Worm (Caenorhabditis elegans) whole organism, young adult: Measurements from ENCODE around the gene idpa-3.

Experiments used
- D2030.7 ChIP-seq: fragments of 200-800 bp; sonication (Bioruptor generic); IDR thresholded peaks from 2 replicates; pipeline ENCODE4 v1.3.6; 2022; ENCODE audit warnings: missing genetic modification reagents, missing genetic modification characterization, missing compliant biosample characterization
- F23B12.7 ChIP-seq: sonication (generic microtip); optimal IDR thresholded peaks from 2 replicates; lab custom pipeline; 2017; ENCODE audit warnings: missing genetic modification characterization, mild to moderate bottlenecking, missing compliant biosample characterization, antibody characterized with exemption, moderate library complexity; ENCODE audit not compliant: insufficient read depth
- F33H1.4 ChIP-seq: fragments of 200-800 bp; sonication (Bioruptor generic); IDR thresholded peaks from 2 replicates; pipeline ENCODE4 v1.3.6; 2022; ENCODE audit warnings: missing genetic modification reagents, missing genetic modification characterization, missing compliant biosample characterization
- F37B4.10 ChIP-seq: fragments of 200-800 bp; sonication (Bioruptor generic); IDR thresholded peaks from 2 replicates; pipeline ENCODE4 v1.3.6; 2022; ENCODE audit warnings: missing genetic modification characterization, missing compliant biosample characterization
- F39B2.1 ChIP-seq: fragments of 200-800 bp; sonication (Bioruptor generic); IDR thresholded peaks from 2 replicates; pipeline ENCODE4 v1.3.6; 2022; ENCODE audit warnings: missing genetic modification reagents, missing genetic modification characterization, missing compliant biosample characterization
- F55B11.4 ChIP-seq: sonication (generic microtip); optimal IDR thresholded peaks from 2 replicates; lab custom pipeline; 2016; ENCODE audit warnings: missing compliant biosample characterization, missing genetic modification characterization, borderline replicate concordance; ENCODE audit not compliant: insufficient read depth
- K12H6.12 ChIP-seq: fragments of 200-800 bp; sonication (Bioruptor generic); optimal IDR thresholded peaks from 2 replicates; lab custom pipeline; 2018; ENCODE audit warnings: mild to moderate bottlenecking, missing genetic modification characterization, missing compliant biosample characterization
- Y53F4B.3 ChIP-seq: fragments of 200-800 bp; sonication (Bioruptor generic); IDR thresholded peaks from 2 replicates; pipeline ENCODE4 v1.3.6; 2022; ENCODE audit warnings: missing genetic modification reagents, missing genetic modification characterization, missing compliant biosample characterization
- Y56A3A.18 ChIP-seq: fragments of 200-800 bp; sonication (Bioruptor generic); IDR thresholded peaks from 2 replicates; pipeline ENCODE4 v1.3.6; 2022; ENCODE audit warnings: missing genetic modification reagents, missing genetic modification characterization, missing compliant biosample characterization
- akir-1 ChIP-seq: fragments of 200-800 bp; sonication (Bioruptor generic); optimal IDR thresholded peaks from 2 replicates; lab custom pipeline; 2018; ENCODE audit warnings: mild to moderate bottlenecking, missing genetic modification characterization, moderate library complexity, missing compliant biosample characterization
- aptf-3 ChIP-seq: fragments of 200-800 bp; sonication (Bioruptor generic); IDR thresholded peaks from 2 replicates; pipeline ENCODE4 v1.3.6; 2022; ENCODE audit warnings: missing genetic modification characterization, missing compliant biosample characterization
- atf-7 ChIP-seq: sonication (generic microtip); optimal IDR thresholded peaks from 2 replicates; lab custom pipeline; 2017; ENCODE audit warnings: mild to moderate bottlenecking, missing genetic modification characterization, missing compliant biosample characterization
- athp-1 ChIP-seq: sonication (generic microtip); optimal IDR thresholded peaks from 2 replicates; lab custom pipeline; 2017; ENCODE audit warnings: mild to moderate bottlenecking, missing genetic modification characterization, missing compliant biosample characterization
- attf-6 ChIP-seq: fragments of 200-800 bp; sonication (Bioruptor generic); IDR thresholded peaks from 2 replicates; pipeline ENCODE4 v1.3.6; 2022; ENCODE audit warnings: missing genetic modification reagents, missing genetic modification characterization, missing compliant biosample characterization
- bed-1 ChIP-seq: fragments of 200-800 bp; sonication (Bioruptor generic); IDR thresholded peaks from 2 replicates; pipeline ENCODE4 v1.3.6; 2022; ENCODE audit warnings: missing genetic modification reagents, missing genetic modification characterization, missing compliant biosample characterization
- bed-2 ChIP-seq: fragments of 200-800 bp; sonication (Bioruptor generic); IDR thresholded peaks from 2 replicates; pipeline ENCODE4 v1.3.6; 2022; ENCODE audit warnings: missing genetic modification reagents, missing genetic modification characterization, missing compliant biosample characterization
- cebp-1 ChIP-seq, 2 experiments: fragments of 200-800 bp in 1 of 2; sonication (Bioruptor generic) in 1 of 2; sonication (generic microtip) in 1 of 2; IDR thresholded peaks in 1 of 2; optimal IDR thresholded peaks in 1 of 2; 2 replicates each; pipeline versions ENCODE4 v1.3.6 to Lab custom; 2017 to 2022; ENCODE audit warnings: missing compliant biosample characterization in 2 of 2, missing genetic modification characterization in 2 of 2, mild to moderate bottlenecking in 1 of 2, missing genetic modification reagents in 1 of 2, moderate library complexity in 1 of 2
- cebp-2 ChIP-seq: fragments of 200-800 bp; sonication (Bioruptor generic); IDR thresholded peaks from 2 replicates; pipeline ENCODE4 v1.3.6; 2022; ENCODE audit warnings: missing genetic modification characterization, missing compliant biosample characterization
- ceh-58 ChIP-seq: fragments of 200-800 bp; sonication (Bioruptor generic); IDR thresholded peaks from 2 replicates; pipeline ENCODE4 v1.3.6; 2022; ENCODE audit warnings: missing genetic modification characterization, missing compliant biosample characterization
- ceh-91 ChIP-seq: fragments of 200-800 bp; sonication (Bioruptor generic); IDR thresholded peaks from 2 replicates; pipeline ENCODE4 v1.3.6; 2022; ENCODE audit warnings: missing genetic modification reagents, missing genetic modification characterization, missing compliant biosample characterization
- chd-7 ChIP-seq: sonication (generic microtip); optimal IDR thresholded peaks from 2 replicates; lab custom pipeline; 2016; ENCODE audit warnings: mild to moderate bottlenecking, missing genetic modification characterization, moderate library complexity, missing compliant biosample characterization
- dox-1 ChIP-seq: fragments of 200-800 bp; sonication (Bioruptor generic); IDR thresholded peaks from 2 replicates; pipeline ENCODE4 v1.3.6; 2022; ENCODE audit warnings: missing genetic modification reagents, missing genetic modification characterization, missing compliant biosample characterization
- egl-44 ChIP-seq: fragments of 200-800 bp; sonication (Bioruptor generic); IDR thresholded peaks from 2 replicates; pipeline ENCODE4 v1.3.6; 2022; ENCODE audit warnings: missing genetic modification reagents, missing genetic modification characterization, missing compliant biosample characterization
- gei-17 ChIP-seq: fragments of 200-800 bp; sonication (Bioruptor generic); optimal IDR thresholded peaks from 2 replicates; lab custom pipeline; 2018; ENCODE audit warnings: mild to moderate bottlenecking, missing genetic modification characterization, missing compliant biosample characterization
- hmg-1.2 ChIP-seq: fragments of 200-800 bp; sonication (Bioruptor generic); IDR thresholded peaks from 2 replicates; pipeline ENCODE4 v1.3.6; 2022; ENCODE audit warnings: missing genetic modification reagents, missing genetic modification characterization, missing compliant biosample characterization
- hmg-20 ChIP-seq: fragments of 200-800 bp; sonication (Bioruptor generic); IDR thresholded peaks from 2 replicates; pipeline ENCODE4 v1.3.6; 2022; ENCODE audit warnings: missing genetic modification reagents, missing genetic modification characterization, missing compliant biosample characterization
- hrde-1 ChIP-seq: sonication (generic microtip); optimal IDR thresholded peaks from 2 replicates; lab custom pipeline; 2016; ENCODE audit warnings: missing genetic modification characterization, mild to moderate bottlenecking, missing compliant biosample characterization, moderate library complexity, missing genotype, missing genetic modification reagents, borderline replicate concordance
- hsf-1 ChIP-seq: fragments of 200-800 bp; sonication (Bioruptor generic); IDR thresholded peaks from 2 replicates; pipeline ENCODE4 v1.3.6; 2022; ENCODE audit warnings: missing genetic modification reagents, missing genetic modification characterization, missing compliant biosample characterization
- lin-40 ChIP-seq: sonication (generic microtip); optimal IDR thresholded peaks from 2 replicates; lab custom pipeline; 2016; ENCODE audit warnings: missing genetic modification characterization, mild to moderate bottlenecking, missing compliant biosample characterization, missing genotype, missing genetic modification reagents
- lir-1 ChIP-seq: fragments of 200-800 bp; sonication (Bioruptor generic); conservative IDR thresholded peaks from 2 replicates; pipeline ENCODE4 v1.3.6; 2022; ENCODE audit warnings: missing genetic modification reagents, missing genetic modification characterization, missing compliant biosample characterization
- lsl-1 ChIP-seq: fragments of 200-800 bp; sonication (Bioruptor generic); optimal IDR thresholded peaks from 2 replicates; lab custom pipeline; 2018; ENCODE audit warnings: mild to moderate bottlenecking, missing genetic modification characterization, moderate library complexity, missing compliant biosample characterization
- madf-3 ChIP-seq: fragments of 200-800 bp; sonication (Bioruptor generic); IDR thresholded peaks from 2 replicates; pipeline ENCODE4 v1.3.6; 2022; ENCODE audit warnings: missing genetic modification reagents, missing genetic modification characterization, missing compliant biosample characterization
- mes-4 ChIP-seq: sonication (generic microtip); optimal IDR thresholded peaks from 2 replicates; lab custom pipeline; 2016; ENCODE audit warnings: missing genotype, missing genetic modification characterization, missing compliant biosample characterization
- nfya-2 ChIP-seq: fragments of 200-800 bp; sonication (Bioruptor generic); IDR thresholded peaks from 2 replicates; pipeline ENCODE4 v1.3.6; 2022; ENCODE audit warnings: missing genetic modification reagents, missing genetic modification characterization, missing compliant biosample characterization
- sea-2 ChIP-seq: fragments of 200-800 bp; sonication (Bioruptor generic); IDR thresholded peaks from 2 replicates; pipeline ENCODE4 v1.3.6; 2022; ENCODE audit warnings: missing genetic modification characterization, missing compliant biosample characterization
- snpc-3.4 ChIP-seq: sonication (generic microtip); optimal IDR thresholded peaks from 2 replicates; lab custom pipeline; 2017; ENCODE audit warnings: missing genetic modification characterization, mild to moderate bottlenecking, missing compliant biosample characterization, antibody characterized with exemption, moderate library complexity, missing genotype, missing genetic modification reagents
- snpc-4 ChIP-seq, 5 experiments: fragments of 150-350 bp in 1 of 5; sonication (generic microtip) in 4 of 5; optimal IDR thresholded peaks; 2 replicates each; lab custom pipeline; 2014 to 2018; ENCODE audit warnings: missing genetic modification characterization in 5 of 5, missing biosample characterization in 3 of 5, antibody characterized with exemption in 2 of 5, mild to moderate bottlenecking in 2 of 5, missing compliant biosample characterization in 2 of 5, missing genotype in 2 of 5, moderate library complexity in 2 of 5, missing genetic modification reagents in 1 of 5
- tbx-9 ChIP-seq: sonication (generic microtip); optimal IDR thresholded peaks from 2 replicates; lab custom pipeline; 2016; ENCODE audit warnings: borderline replicate concordance, missing genetic modification characterization, inconsistent platforms, missing compliant biosample characterization
- tlf-1 ChIP-seq: fragments of 200-800 bp; sonication (Bioruptor generic); optimal IDR thresholded peaks from 2 replicates; lab custom pipeline; 2018; ENCODE audit warnings: mild to moderate bottlenecking, missing genetic modification characterization, missing compliant biosample characterization
- xnd-1 ChIP-seq: sonication (generic microtip); optimal IDR thresholded peaks from 2 replicates; lab custom pipeline; 2016; ENCODE audit warnings: missing genotype, missing genetic modification reagents, missing genetic modification characterization, missing compliant biosample characterization
- zfh-2 ChIP-seq: fragments of 200-800 bp; sonication (Bioruptor generic); conservative IDR thresholded peaks from 2 replicates; pipeline ENCODE4 v1.3.6; 2022; ENCODE audit warnings: missing genetic modification reagents, missing genetic modification characterization, missing compliant biosample characterization
- zim-3 ChIP-seq: sonication (generic microtip); optimal IDR thresholded peaks from 2 replicates; lab custom pipeline; 2017; ENCODE audit warnings: mild to moderate bottlenecking, missing genetic modification characterization, moderate library complexity, missing compliant biosample characterization
- ztf-6 ChIP-seq: fragments of 200-800 bp; sonication (Bioruptor generic); IDR thresholded peaks from 2 replicates; pipeline ENCODE4 v1.3.6; 2022; ENCODE audit warnings: missing genetic modification reagents, missing genetic modification characterization, missing compliant biosample characterization

Gene idpa-3

DNA sequence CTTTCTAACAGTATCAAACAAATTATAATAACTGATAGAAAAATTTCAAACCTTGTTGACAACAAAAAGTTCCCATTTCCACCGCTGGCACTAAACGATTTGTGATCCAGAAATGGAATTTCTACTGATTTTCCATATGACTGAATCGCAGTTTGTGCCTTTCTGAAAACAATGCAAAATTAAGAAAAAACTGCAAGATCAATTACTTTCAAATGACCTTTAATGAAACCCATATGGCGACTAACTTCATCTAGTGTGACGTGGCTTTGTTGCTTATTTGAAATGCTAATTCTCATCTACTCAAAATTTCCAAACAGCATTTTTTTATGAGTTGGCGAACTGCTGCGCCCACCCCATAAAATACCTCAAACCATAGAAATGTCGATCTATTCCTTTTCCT, 28.7 kb upstream of the idpa-3 start, which contains the start of gene F41E7.7:
TSS of gene F41E7.7 (plus strand) at position 301 of the 400 bp plus-strand sequence.
- TF ChIP-seq dox-1: no peak
- TF ChIP-seq cebp-1 (GFP tag; IDR thresholded peaks at IDR 0.05; lab: Robert Waterston, UW): no peak
- TF ChIP-seq cebp-1 (tag; optimal IDR thresholded peaks at IDR 0.05; lab: Kevin White, UChicago): no peak
- TF ChIP-seq ztf-6 (GFP tag; lab: Robert Waterston, UW): no peak
- no peak for TF ChIP-seq ceh-58 (GFP tag; lab: Robert Waterston, UW)
- no peak for TF ChIP-seq Y53F4B.3 (GFP tag; lab: Robert Waterston, UW)
- TF ChIP-seq zim-3 (tag; lab: Kevin White, UChicago): no peak
- no peak for TF ChIP-seq aptf-3
- TF ChIP-seq ceh-91 (GFP tag; lab: Robert Waterston, UW): no peak
- TF ChIP-seq sea-2 (GFP tag; lab: Robert Waterston, UW): no peak
- no peak for TF ChIP-seq athp-1
- TF ChIP-seq xnd-1 (tag; lab: Kevin White, UChicago): no peak
- no peak for TF ChIP-seq hrde-1 (tag; lab: Kevin White, UChicago)
- TF ChIP-seq gei-17: no peak
- no peak for TF ChIP-seq hmg-1.2 (GFP tag; lab: Robert Waterston, UW)
- no peak for TF ChIP-seq snpc-4 (GFP tag; optimal IDR thresholded peaks at IDR 0.05; lab: Kevin White, UChicago)
- no peak for TF ChIP-seq snpc-4 (tag; optimal IDR thresholded peaks at IDR 0.05; lab: Kevin White, UChicago)
- TF ChIP-seq F23B12.7: no peak
- TF ChIP-seq, all 124 proteins: peak for 0

ce11 chrX:10310366-10310765, 25.9 kb upstream of the idpa-3 start, which contains the start of gene F41E7.6:
Gene F41E7.6 (minus strand): TSS chrX:10310466.
- no peak for TF ChIP-seq egl-44 (GFP tag; lab: Robert Waterston, UW)
- no peak for TF ChIP-seq lir-1
- no peak for TF ChIP-seq chd-7 (tag; lab: Kevin White, UChicago)
- no peak for TF ChIP-seq madf-3 (GFP tag; lab: Robert Waterston, UW)
- no peak for TF ChIP-seq hsf-1 (GFP tag; lab: Robert Waterston, UW)
- TF ChIP-seq lsl-1 (GFP tag; lab: Kevin White, UChicago): no peak
- no peak for TF ChIP-seq lin-40 (tag; lab: Kevin White, UChicago)
- TF ChIP-seq F39B2.1 (GFP tag; lab: Robert Waterston, UW): no peak
- no peak for TF ChIP-seq D2030.7 (GFP tag; lab: Robert Waterston, UW)
- no peak for TF ChIP-seq tbx-9 (tag; lab: Kevin White, UChicago)
- no peak for TF ChIP-seq zfh-2
- TF ChIP-seq mes-4: no peak
- no peak for TF ChIP-seq akir-1
- TF ChIP-seq F33H1.4 (GFP tag; lab: Robert Waterston, UW): no peak
- TF ChIP-seq F37B4.10 (GFP tag; lab: Robert Waterston, UW): no peak
- no peak for TF ChIP-seq hmg-20

DNA sequence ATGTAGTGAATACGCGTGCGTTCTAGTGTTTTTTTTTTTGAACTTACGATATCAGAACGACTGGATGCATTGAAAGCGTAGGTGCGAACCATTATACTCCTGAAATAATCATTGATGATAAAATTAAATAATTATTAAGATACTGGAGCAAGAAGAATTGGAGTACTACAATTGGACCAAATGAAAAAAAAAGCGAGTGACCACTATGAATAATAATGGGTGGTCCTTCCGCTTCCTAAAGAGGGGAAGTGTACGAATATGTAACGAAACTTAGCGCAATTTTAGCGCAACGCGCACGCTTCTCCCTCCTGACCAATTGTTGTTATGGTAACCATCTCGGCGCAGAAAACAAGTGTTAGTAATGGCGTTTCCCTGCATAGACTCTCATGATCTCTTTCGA, 20.3 kb upstream of the idpa-3 start, which contains the start of gene F41E7.9:
TSS of gene F41E7.9 (minus strand) at position 101 of the 400 bp plus-strand sequence.
- TF ChIP-seq nfya-2 (GFP tag; lab: Robert Waterston, UW): no peak
- no peak for TF ChIP-seq ztf-6 (GFP tag; lab: Robert Waterston, UW)
- TF ChIP-seq F55B11.4 (tag; lab: Kevin White, UChicago): no peak
- no peak for TF ChIP-seq snpc-3.4 (tag; lab: Kevin White, UChicago)
- TF ChIP-seq Y56A3A.18: no peak
- TF ChIP-seq bed-2 (GFP tag; lab: Robert Waterston, UW): no peak
- TF ChIP-seq bed-1 (GFP tag; lab: Robert Waterston, UW): no peak
- TF ChIP-seq cebp-2 (GFP tag; lab: Robert Waterston, UW): no peak
- TF ChIP-seq atf-7 (tag; lab: Kevin White, UChicago): no peak
- TF ChIP-seq K12H6.12 (tag; lab: Kevin White, UChicago): no peak
- no peak for TF ChIP-seq tlf-1 (GFP tag; lab: Kevin White, UChicago)
- no peak for TF ChIP-seq attf-6
- no peak for TF ChIP-seq Y53F4B.3 (GFP tag; lab: Robert Waterston, UW)
